Fruit fly (Drosophila melanogaster): ENCODE results near the gene CG1637.
A peak's percentile ranks its signal among the peaks of the same experiment; 100 is the strongest.

The CG1637 gene

DNA sequence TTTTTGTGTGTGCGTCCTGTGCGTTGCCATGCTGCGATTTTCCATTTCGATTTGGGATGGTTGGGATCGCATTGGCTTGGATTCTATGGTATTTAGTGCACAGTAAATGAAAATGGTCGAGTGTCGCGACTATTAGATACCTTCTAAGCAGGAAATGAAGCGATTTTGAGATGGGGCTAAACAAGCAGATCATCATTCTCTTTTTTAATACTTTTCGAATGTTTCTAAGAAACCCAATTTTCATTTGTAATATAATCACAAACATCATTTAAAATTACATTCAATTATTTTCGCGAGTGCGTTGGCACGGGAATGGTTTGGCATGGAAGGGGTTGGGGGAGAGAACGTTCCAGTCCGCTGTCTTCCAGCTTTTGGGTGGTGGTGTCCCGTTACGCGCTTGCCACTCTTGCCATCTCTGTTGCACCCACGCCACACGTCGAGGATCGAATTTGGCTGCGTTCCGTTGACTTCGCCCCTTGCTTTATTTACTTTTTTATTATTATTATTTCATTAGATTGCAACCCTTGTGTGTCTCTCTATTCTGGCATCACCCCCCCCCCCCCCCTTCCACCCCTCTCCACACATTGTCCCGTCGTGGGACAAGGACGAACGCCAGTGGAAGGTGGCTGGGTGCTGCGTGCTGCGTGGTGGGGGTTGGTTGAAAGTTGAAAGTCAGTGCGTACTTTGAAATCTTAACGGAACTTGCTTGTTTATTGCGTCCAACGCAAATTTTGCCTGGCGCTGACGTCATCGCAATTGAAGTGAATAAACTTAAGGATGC, 52.2 kb downstream of the CG1637 start (continued):
- peak; percentile 23; the same call in 1 of the 2 replicates for TF ChIP-seq CG10366 (GFP tag; IDR thresholded peaks at IDR 0.05)
- no peak for TF ChIP-seq CG18011 (GFP tag; optimal IDR thresholded peaks at IDR 0.05)
- TF ChIP-seq Dp (GFP tag; optimal IDR thresholded peaks at IDR 0.05), result no peak
- TF ChIP-seq CG3995 (GFP tag; optimal IDR thresholded peaks at IDR 0.05), result no peak
- no peak for TF ChIP-seq CG10654 (GFP tag; optimal IDR thresholded peaks at IDR 0.05)
- peak; percentile 78 for TF ChIP-seq Med (GFP tag)
- peak; percentile 9 for TF ChIP-seq CG12104 (GFP tag; optimal IDR thresholded peaks at IDR 0.05)
- peak; percentile 33 for TF ChIP-seq CG1832 (GFP tag; optimal IDR thresholded peaks at IDR 0.05)
- peak; percentile 52 for TF ChIP-seq CG8924 (tag; optimal IDR thresholded peaks at IDR 0.05)
- TF ChIP-seq fd3F (GFP tag; optimal IDR thresholded peaks at IDR 0.05), result no peak
- TF ChIP-seq Ada2b (GFP tag; IDR thresholded peaks at IDR 0.05), result no peak
- peak; percentile 37 for TF ChIP-seq Six4 (GFP tag; optimal IDR thresholded peaks at IDR 0.05)
- TF ChIP-seq Rfx (GFP tag; IDR thresholded peaks at IDR 0.05), result no peak
- peak; percentile 24 for TF ChIP-seq ewg (GFP tag; optimal IDR thresholded peaks at IDR 0.05)
- no peak for TF ChIP-seq gcm (GFP tag; optimal IDR thresholded peaks at IDR 0.05)
- TF ChIP-seq Mad (GFP tag; optimal IDR thresholded peaks at IDR 0.05), result no peak
- no peak for TF ChIP-seq Dll (GFP tag; IDR thresholded peaks at IDR 0.05; ENCODE audit: partially characterized antibody)
- TF ChIP-seq CG15601 (tag; optimal IDR thresholded peaks at IDR 0.05), result peak; percentile 4
- TF ChIP-seq az2 (GFP tag; optimal IDR thresholded peaks at IDR 0.05), result peak; percentile 35
- TF ChIP-seq Myb (GFP tag; optimal IDR thresholded peaks at IDR 0.05), result peak; percentile 12
- no peak for TF ChIP-seq CG1024 (GFP tag; IDR thresholded peaks at IDR 0.05)
- TF ChIP-seq nerfin-1 (tag; optimal IDR thresholded peaks at IDR 0.05), result peak; percentile 17
- peak; percentile 22 for TF ChIP-seq CG4424 (GFP tag; optimal IDR thresholded peaks at IDR 0.05)
- TF ChIP-seq E2f1 (GFP tag; IDR thresholded peaks at IDR 0.05), result peak; percentile 7; the same call in 1 of the 2 replicates
- peak; percentile 74 for TF ChIP-seq CG10979 (tag; optimal IDR thresholded peaks at IDR 0.05)
- peak; percentile 51 for TF ChIP-seq Antp (GFP tag; optimal IDR thresholded peaks at IDR 0.05)
- TF ChIP-seq dpn (GFP tag; optimal IDR thresholded peaks at IDR 0.05), result peak in 1 of 2 experiments; percentile 34
- TF ChIP-seq CG6689 (GFP tag; IDR thresholded peaks at IDR 0.05), result peak; percentile 30; the same call in 1 of the 2 replicates
- TF ChIP-seq gem (tag; optimal IDR thresholded peaks at IDR 0.05), result peak; percentile 69
- peak; percentile 5 for TF ChIP-seq Sox100B (GFP tag; optimal IDR thresholded peaks at IDR 0.05)
- no peak for TF ChIP-seq dysf (GFP tag; IDR thresholded peaks at IDR 0.05)
- TF ChIP-seq CG3163 (GFP tag; optimal IDR thresholded peaks at IDR 0.05), result no peak
- TF ChIP-seq CG2116 (GFP tag; optimal IDR thresholded peaks at IDR 0.05), result no peak
- no peak for TF ChIP-seq sima (GFP tag; optimal IDR thresholded peaks at IDR 0.05)
- TF ChIP-seq ind (GFP tag; optimal IDR thresholded peaks at IDR 0.05), result peak; percentile 21
- peak; percentile 28 for TF ChIP-seq CG2875 (GFP tag; optimal IDR thresholded peaks at IDR 0.05)
- TF ChIP-seq E2f2 (GFP tag; IDR thresholded peaks at IDR 0.05), result no peak
- peak; percentile 31 for TF ChIP-seq lilli (GFP tag; optimal IDR thresholded peaks at IDR 0.05)
- no peak for TF ChIP-seq CG31365 (tag; optimal IDR thresholded peaks at IDR 0.05)
- TF ChIP-seq Side (GFP tag; optimal IDR thresholded peaks at IDR 0.05), result peak; percentile 21
- peak; percentile 9 for TF ChIP-seq PHDP (tag; optimal IDR thresholded peaks at IDR 0.05)
- no peak for TF ChIP-seq Taf1 (GFP tag; IDR thresholded peaks at IDR 0.05)
- TF ChIP-seq h (optimal IDR thresholded peaks at IDR 0.05), result no peak
- TF ChIP-seq CG2712 (tag; optimal IDR thresholded peaks at IDR 0.05), result peak; percentile 78
- TF ChIP-seq CG6272 (GFP tag; IDR thresholded peaks at IDR 0.05), result no peak
- TF ChIP-seq Trl (optimal IDR thresholded peaks at IDR 0.05), result no peak
- TF ChIP-seq Trl (GFP tag; optimal IDR thresholded peaks at IDR 0.05), result peak; percentile 2
- peak; percentile 40 for TF ChIP-seq CG12219 (GFP tag; optimal IDR thresholded peaks at IDR 0.05)
- TF ChIP-seq lab (GFP tag; optimal IDR thresholded peaks at IDR 0.05), result peak; percentile 7
- TF ChIP-seq CG17612 (GFP tag; IDR thresholded peaks at IDR 0.05), result no peak

Data from whole organism, embryonic.